Worm (Caenorhabditis elegans) whole organism, L1 larva: ENCODE measurements around the gene pes-5.

ENCODE experiments used
- C04F5.9 ChIP-seq: sonication (generic microtip); optimal IDR thresholded peaks from 2 replicates; lab custom pipeline; 2016; ENCODE audit warnings: missing genetic modification characterization, missing compliant biosample characterization
- C16A3.4 ChIP-seq: fragments of 150-350 bp; optimal IDR thresholded peaks from 2 replicates; lab custom pipeline; 2014; ENCODE audit warnings: missing biosample characterization, missing genetic modification characterization
- C34B4.2 ChIP-seq: sonication (generic microtip); optimal IDR thresholded peaks from 2 replicates; lab custom pipeline; 2017; ENCODE audit warnings: mild to moderate bottlenecking, missing genetic modification characterization, missing compliant biosample characterization
- Y116A8C.19 ChIP-seq: sonication (generic microtip); optimal IDR thresholded peaks from 2 replicates; lab custom pipeline; 2016; ENCODE audit warnings: missing compliant biosample characterization, missing genetic modification characterization, borderline replicate concordance
- alr-1 ChIP-seq: fragments of 200-800 bp; sonication (Bioruptor generic); optimal IDR thresholded peaks from 2 replicates; lab custom pipeline; 2018; ENCODE audit warnings: borderline replicate concordance, mild to moderate bottlenecking, missing genetic modification characterization, missing compliant biosample characterization
- aly-2 ChIP-seq: fragments of 150-350 bp; optimal IDR thresholded peaks from 2 replicates; lab custom pipeline; 2014; ENCODE audit warnings: missing biosample characterization, missing genetic modification characterization
- ama-1 ChIP-seq: fragments of 150-350 bp; optimal IDR thresholded peaks from 2 replicates; lab custom pipeline; 2014
- blmp-1 ChIP-seq: fragments of 150-350 bp; optimal IDR thresholded peaks from 2 replicates; lab custom pipeline; 2014; ENCODE audit warnings: missing biosample characterization, missing genetic modification characterization
- ceh-63 ChIP-seq: fragments of 200-800 bp; sonication (Bioruptor generic); optimal IDR thresholded peaks from 2 replicates; lab custom pipeline; 2018; ENCODE audit warnings: mild to moderate bottlenecking, missing genetic modification characterization, missing compliant biosample characterization
- ceh-8 ChIP-seq: fragments of 200-800 bp; sonication (Bioruptor generic); optimal IDR thresholded peaks from 2 replicates; lab custom pipeline; 2018; ENCODE audit warnings: mild to moderate bottlenecking, missing genetic modification characterization, moderate library complexity, missing compliant biosample characterization
- ceh-82 ChIP-seq, 3 experiments: fragments of 150-350 bp in 1 of 3; sonication (generic microtip) in 2 of 3; optimal IDR thresholded peaks; 2 replicates each; lab custom pipeline; 2014 to 2017; ENCODE audit warnings: missing biosample characterization in 3 of 3, missing genetic modification characterization in 3 of 3
- ceh-88 ChIP-seq: fragments of 200-800 bp; sonication (Bioruptor generic); IDR thresholded peaks from 2 replicates; pipeline ENCODE4 v1.3.6; 2022; ENCODE audit warnings: missing genetic modification characterization, missing compliant biosample characterization
- ceh-90 ChIP-seq: sonication (generic microtip); optimal IDR thresholded peaks from 2 replicates; lab custom pipeline; 2016; ENCODE audit warnings: missing genetic modification characterization, missing compliant biosample characterization
- dpl-1 ChIP-seq, 3 experiments: fragments of 150-350 bp in 2 of 3; sonication (generic microtip) in 1 of 3; optimal IDR thresholded peaks; 2 replicates each; lab custom pipeline; 2014 to 2017; ENCODE audit warnings: missing biosample characterization in 3 of 3, missing genetic modification characterization in 3 of 3, missing genetic modification reagents in 3 of 3
- dsc-1 ChIP-seq: sonication (generic microtip); optimal IDR thresholded peaks from 2 replicates; lab custom pipeline; 2016; ENCODE audit warnings: mild to moderate bottlenecking, missing genetic modification characterization, missing compliant biosample characterization
- efl-3 ChIP-seq: fragments of 200-800 bp; sonication (Bioruptor generic); optimal IDR thresholded peaks from 2 replicates; lab custom pipeline; 2018; ENCODE audit warnings: mild to moderate bottlenecking, missing genetic modification characterization, missing compliant biosample characterization
- elt-3 ChIP-seq, 6 experiments: fragments of 150-350 bp in 1 of 6; sonication (generic microtip); optimal IDR thresholded peaks; 2 replicates each; lab custom pipeline; 2017 to 2018; ENCODE audit warnings: missing biosample characterization in 6 of 6, missing genetic modification characterization in 6 of 6, inconsistent platforms in 1 of 6
- fkh-4 ChIP-seq: sonication (generic microtip); optimal IDR thresholded peaks from 2 replicates; lab custom pipeline; 2016; ENCODE audit warnings: missing compliant biosample characterization, missing genetic modification characterization, borderline replicate concordance
- fkh-8 ChIP-seq: sonication (generic microtip); optimal IDR thresholded peaks from 2 replicates; lab custom pipeline; 2016; ENCODE audit warnings: mild to moderate bottlenecking, missing genetic modification characterization, missing compliant biosample characterization
- grh-1 ChIP-seq: fragments of 200-800 bp; sonication (Bioruptor generic); IDR thresholded peaks from 2 replicates; pipeline ENCODE4 v1.3.6; 2022; ENCODE audit warnings: missing genetic modification reagents, missing genetic modification characterization, missing compliant biosample characterization
- hlh-17 ChIP-seq: fragments of 200-800 bp; sonication (Bioruptor generic); optimal IDR thresholded peaks from 2 replicates; lab custom pipeline; 2018; ENCODE audit warnings: missing genetic modification characterization, mild to moderate bottlenecking, missing compliant biosample characterization, moderate library complexity, borderline replicate concordance
- hlh-4 ChIP-seq: sonication (generic microtip); optimal IDR thresholded peaks from 2 replicates; lab custom pipeline; 2016; ENCODE audit warnings: mild to moderate bottlenecking, missing genetic modification characterization, missing compliant biosample characterization
- hpl-2 ChIP-seq: fragments of 150-350 bp; optimal IDR thresholded peaks from 2 replicates; lab custom pipeline; 2014; ENCODE audit warnings: missing biosample characterization, missing genetic modification reagents, missing genetic modification characterization
- isw-1 ChIP-seq: fragments of 200-800 bp; sonication (Bioruptor generic); IDR thresholded peaks from 2 replicates; pipeline ENCODE4 v1.3.6; 2022; ENCODE audit warnings: missing genetic modification characterization, missing compliant biosample characterization
- lin-13 ChIP-seq: fragments of 150-350 bp; optimal IDR thresholded peaks from 2 replicates; lab custom pipeline; 2014; ENCODE audit warnings: missing biosample characterization, missing genetic modification reagents, missing genetic modification characterization
- lin-35 ChIP-seq, 2 experiments: fragments of 150-350 bp; optimal IDR thresholded peaks; 2 replicates each; lab custom pipeline; 2014; ENCODE audit warnings: missing biosample characterization in 2 of 2, missing genetic modification characterization in 2 of 2, missing genetic modification reagents in 2 of 2
- mdl-1 ChIP-seq, 2 experiments: fragments of 150-350 bp; optimal IDR thresholded peaks; 2 replicates each; lab custom pipeline; 2014 to 2017; ENCODE audit warnings: missing biosample characterization in 2 of 2, missing genetic modification characterization in 2 of 2, inconsistent platforms in 1 of 2
- mef-2 ChIP-seq: fragments of 150-350 bp; optimal IDR thresholded peaks from 2 replicates; lab custom pipeline; 2014; ENCODE audit warnings: missing biosample characterization, missing genetic modification characterization
- mep-1 ChIP-seq: fragments of 150-350 bp; optimal IDR thresholded peaks from 2 replicates; lab custom pipeline; 2014; ENCODE audit warnings: missing biosample characterization, missing genetic modification characterization
- nhr-11 ChIP-seq: fragments of 150-350 bp; optimal IDR thresholded peaks from 2 replicates; lab custom pipeline; 2014; ENCODE audit warnings: missing biosample characterization, missing genetic modification characterization
- nhr-12 ChIP-seq: sonication (generic microtip); optimal IDR thresholded peaks from 2 replicates; lab custom pipeline; 2017; ENCODE audit warnings: missing biosample characterization, missing genetic modification characterization
- nhr-19 ChIP-seq: fragments of 200-800 bp; sonication (Bioruptor generic); conservative IDR thresholded peaks from 2 replicates; pipeline ENCODE4 v1.3.6; 2022; ENCODE audit warnings: missing genetic modification characterization, missing compliant biosample characterization
- nhr-20 ChIP-seq: sonication (generic microtip); optimal IDR thresholded peaks from 2 replicates; lab custom pipeline; 2016; ENCODE audit warnings: mild to moderate bottlenecking, missing genetic modification characterization, missing compliant biosample characterization
- nhr-237 ChIP-seq: fragments of 150-350 bp; optimal IDR thresholded peaks from 2 replicates; lab custom pipeline; 2014; ENCODE audit warnings: missing biosample characterization, missing genetic modification characterization
- nhr-47 ChIP-seq: sonication (generic microtip); optimal IDR thresholded peaks from 2 replicates; lab custom pipeline; 2016; ENCODE audit warnings: mild to moderate bottlenecking, missing genetic modification characterization, moderate library complexity, missing compliant biosample characterization
- nhr-71 ChIP-seq: sonication (generic microtip); optimal IDR thresholded peaks from 2 replicates; lab custom pipeline; 2016; ENCODE audit warnings: mild to moderate bottlenecking, missing genetic modification characterization, moderate library complexity, missing compliant biosample characterization
- nhr-76 ChIP-seq: sonication (generic microtip); optimal IDR thresholded peaks from 2 replicates; lab custom pipeline; 2017; ENCODE audit warnings: missing biosample characterization, missing genetic modification characterization
- nhr-77 ChIP-seq: fragments of 150-350 bp; optimal IDR thresholded peaks from 2 replicates; lab custom pipeline; 2014; ENCODE audit warnings: missing biosample characterization, missing genetic modification characterization
- nhr-84 ChIP-seq: sonication (generic microtip); optimal IDR thresholded peaks from 2 replicates; lab custom pipeline; 2017; ENCODE audit warnings: missing biosample characterization, missing genetic modification characterization
- nhr-90 ChIP-seq: sonication (generic microtip); optimal IDR thresholded peaks from 2 replicates; lab custom pipeline; 2016; ENCODE audit warnings: mild to moderate bottlenecking, missing genetic modification characterization, missing compliant biosample characterization; ENCODE audit not compliant: poor library complexity
- pqm-1 ChIP-seq: sonication (generic microtip); optimal IDR thresholded peaks from 3 replicates; lab custom pipeline; 2017; ENCODE audit warnings: missing biosample characterization, missing genetic modification characterization
- snpc-4 ChIP-seq: fragments of 150-350 bp; optimal IDR thresholded peaks from 2 replicates; lab custom pipeline; 2014; ENCODE audit warnings: missing biosample characterization, missing genetic modification characterization
- snu-23 ChIP-seq: sonication (generic microtip); optimal IDR thresholded peaks from 2 replicates; lab custom pipeline; 2016; ENCODE audit warnings: missing genetic modification characterization, missing compliant biosample characterization
- sptf-1 ChIP-seq: fragments of 150-350 bp; optimal IDR thresholded peaks from 2 replicates; lab custom pipeline; 2014; ENCODE audit warnings: missing biosample characterization, missing genetic modification characterization
- tlp-1 ChIP-seq: fragments of 150-350 bp; optimal IDR thresholded peaks from 2 replicates; lab custom pipeline; 2014; ENCODE audit warnings: missing biosample characterization, missing genetic modification characterization
- unc-130 ChIP-seq: fragments of 150-350 bp; optimal IDR thresholded peaks from 2 replicates; lab custom pipeline; 2017; ENCODE audit warnings: missing biosample characterization, missing genetic modification characterization, inconsistent platforms
- unc-86 ChIP-seq: sonication (generic microtip); optimal IDR thresholded peaks from 2 replicates; lab custom pipeline; 2016; ENCODE audit warnings: missing genetic modification characterization, missing compliant biosample characterization
- unc-98 ChIP-seq: fragments of 200-800 bp; sonication (Bioruptor generic); IDR thresholded peaks from 2 replicates; pipeline ENCODE4 v1.3.6; 2022; ENCODE audit warnings: missing genetic modification characterization, missing compliant biosample characterization
- vab-15 ChIP-seq: sonication (generic microtip); optimal IDR thresholded peaks from 2 replicates; lab custom pipeline; 2017; ENCODE audit warnings: missing genotype, mild to moderate bottlenecking, missing genetic modification characterization, missing compliant biosample characterization
- zip-4 ChIP-seq: fragments of 200-800 bp; sonication (Bioruptor generic); optimal IDR thresholded peaks from 2 replicates; lab custom pipeline; 2018; ENCODE audit warnings: mild to moderate bottlenecking, missing genetic modification characterization, moderate library complexity, missing compliant biosample characterization
- ztf-4 ChIP-seq: fragments of 150-350 bp; optimal IDR thresholded peaks from 2 replicates; lab custom pipeline; 2014; ENCODE audit warnings: missing biosample characterization, missing genetic modification characterization

The pes-5 gene

DNA sequence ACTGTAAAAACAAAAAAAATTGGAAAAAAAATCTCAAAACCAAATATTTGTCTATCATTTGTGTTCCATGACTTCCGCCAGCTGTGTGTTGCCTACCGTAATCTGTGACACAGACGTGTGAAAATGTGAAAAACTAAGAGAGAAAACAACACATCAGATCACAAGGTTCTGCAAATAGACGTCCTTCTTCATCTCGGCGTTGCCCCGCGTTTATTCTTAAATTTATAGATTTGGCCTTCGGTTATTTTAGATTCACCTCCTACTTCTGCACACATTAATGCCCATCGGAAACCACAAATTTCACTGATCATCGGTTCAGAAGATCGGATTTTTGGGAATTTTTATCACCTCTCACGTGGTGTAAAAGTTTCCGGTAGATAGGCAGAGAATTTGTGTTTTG, 9.3 kb upstream of the pes-5 start (continued):
- TF ChIP-seq dpl-1 (GFP tag; optimal IDR thresholded peaks at IDR 0.05; lab: Kevin White, UChicago) (no peak), snu-23 (GFP tag; lab: Kevin White, UChicago) (peak; percentile 14), unc-98 (GFP tag; lab: Robert Waterston, UW) (no peak), blmp-1 (peak; percentile 15), nhr-84 (tag; lab: Kevin White, UChicago) (no peak), vab-15 (tag; lab: Kevin White, UChicago) (no peak), lin-13 (GFP tag; lab: Kevin White, UChicago) (no peak)
- TF ChIP-seq, all 84 proteins: peak for 9

ce11 chrII:11838353-11838752, 8.5 kb upstream of the pes-5 start:
- no peak for TF ChIP-seq C04F5.9
- no peak for TF ChIP-seq nhr-76 (tag; lab: Kevin White, UChicago)
- TF ChIP-seq dsc-1 = no peak
- no peak for TF ChIP-seq hlh-4 (tag; lab: Kevin White, UChicago)
- no peak for TF ChIP-seq nhr-11 (tag; lab: Kevin White, UChicago)
- no peak for TF ChIP-seq hpl-2 (GFP tag; lab: Kevin White, UChicago)
- no peak for TF ChIP-seq ceh-90
- no peak for TF ChIP-seq unc-98 (GFP tag; lab: Robert Waterston, UW)
- TF ChIP-seq nhr-20 (tag; lab: Kevin White, UChicago) = peak; percentile 81
- no peak for TF ChIP-seq snpc-4 (tag; lab: Kevin White, UChicago)
- no peak for TF ChIP-seq fkh-4 (tag; lab: Kevin White, UChicago)
- peak; percentile 76 for TF ChIP-seq nhr-71 (tag; lab: Kevin White, UChicago)
- TF ChIP-seq ceh-63 (GFP tag; lab: Kevin White, UChicago) = no peak
- TF ChIP-seq mef-2 = no peak
- TF ChIP-seq nhr-19 (GFP tag; lab: Robert Waterston, UW) = peak; percentile 24; the same call in 1 of the 2 replicates
- no peak for TF ChIP-seq vab-15 (tag; lab: Kevin White, UChicago)
- no peak for TF ChIP-seq mep-1 (tag; lab: Kevin White, UChicago)
- no peak for TF ChIP-seq ceh-8 (GFP tag; lab: Kevin White, UChicago)
- peak; percentile 17 for TF ChIP-seq nhr-90 (tag; lab: Kevin White, UChicago)
- peak in 4 of 6 experiments; percentile 66 to 93 (median 67) for TF ChIP-seq elt-3 (tag; optimal IDR thresholded peaks at IDR 0.05; lab: Kevin White, UChicago)
- no peak for TF ChIP-seq grh-1
- no peak for TF ChIP-seq ztf-4 (tag; lab: Kevin White, UChicago)
- no peak for TF ChIP-seq sptf-1
- TF ChIP-seq zip-4 (GFP tag; lab: Kevin White, UChicago) = no peak
- no peak for TF ChIP-seq nhr-77 (tag; lab: Kevin White, UChicago)
- TF ChIP-seq unc-86 = no peak
- peak; percentile 13 for TF ChIP-seq snu-23 (GFP tag; lab: Kevin White, UChicago)
- TF ChIP-seq nhr-47 = peak; percentile 25
- TF ChIP-seq ceh-88 (GFP tag; lab: Robert Waterston, UW) = no peak
- no peak for TF ChIP-seq hlh-17 (GFP tag; lab: Kevin White, UChicago)
- no peak for TF ChIP-seq nhr-12 (tag; lab: Kevin White, UChicago)
- peak in 1 of 2 experiments; percentile 17 for TF ChIP-seq lin-35 (GFP tag; optimal IDR thresholded peaks at IDR 0.05; lab: Kevin White, UChicago)
- no peak for TF ChIP-seq aly-2 (tag; lab: Kevin White, UChicago)
- no peak for TF ChIP-seq ama-1 (lab: Kevin White, UChicago)
- TF ChIP-seq fkh-8 (tag; lab: Kevin White, UChicago) = no peak
- no peak for TF ChIP-seq lin-13 (GFP tag; lab: Kevin White, UChicago)
- TF ChIP-seq unc-130 (tag; lab: Kevin White, UChicago) = no peak
- TF ChIP-seq nhr-237 (tag; lab: Kevin White, UChicago) = no peak
- no peak for TF ChIP-seq alr-1
- no peak for TF ChIP-seq ceh-82 (tag; optimal IDR thresholded peaks at IDR 0.05; lab: Kevin White, UChicago)
- no peak for TF ChIP-seq tlp-1 (tag; lab: Kevin White, UChicago)
- TF ChIP-seq C16A3.4 (tag; lab: Kevin White, UChicago) = no peak
- no peak for TF ChIP-seq isw-1 (GFP tag; lab: Robert Waterston, UW)
- no peak for TF ChIP-seq mdl-1 (tag; optimal IDR thresholded peaks at IDR 0.05; lab: Kevin White, UChicago)
- TF ChIP-seq Y116A8C.19 = no peak
- TF ChIP-seq dpl-1 (GFP tag; optimal IDR thresholded peaks at IDR 0.05; lab: Kevin White, UChicago) = no peak
- TF ChIP-seq C34B4.2 = no peak
- no peak for TF ChIP-seq pqm-1
- TF ChIP-seq efl-3 (GFP tag; lab: Kevin White, UChicago) = no peak
